Worm (Caenorhabditis elegans) whole organism, L1 larva: Measurements from ENCODE around the gene tbc-20.
"Not testable (repeated sequence)": the region's sequence is repeated elsewhere in the genome, so short reads cannot be mapped to it uniquely, and the experiment has no call there.

Experiments used
- C04F5.9 ChIP-seq: sonication (generic microtip); optimal IDR thresholded peaks from 2 replicates; lab custom pipeline; 2016; ENCODE audit warnings: missing genetic modification characterization, missing compliant biosample characterization
- C16A3.4 ChIP-seq: fragments of 150-350 bp; optimal IDR thresholded peaks from 2 replicates; lab custom pipeline; 2014; ENCODE audit warnings: missing biosample characterization, missing genetic modification characterization
- C34B4.2 ChIP-seq: sonication (generic microtip); optimal IDR thresholded peaks from 2 replicates; lab custom pipeline; 2017; ENCODE audit warnings: mild to moderate bottlenecking, missing genetic modification characterization, missing compliant biosample characterization
- aha-1 ChIP-seq: fragments of 150-350 bp; optimal IDR thresholded peaks from 2 replicates; lab custom pipeline; 2014; ENCODE audit warnings: missing biosample characterization, missing genetic modification characterization
- alr-1 ChIP-seq: fragments of 200-800 bp; sonication (Bioruptor generic); optimal IDR thresholded peaks from 2 replicates; lab custom pipeline; 2018; ENCODE audit warnings: borderline replicate concordance, mild to moderate bottlenecking, missing genetic modification characterization, missing compliant biosample characterization
- ama-1 ChIP-seq: fragments of 150-350 bp; optimal IDR thresholded peaks from 2 replicates; lab custom pipeline; 2014
- ceh-63 ChIP-seq: fragments of 200-800 bp; sonication (Bioruptor generic); optimal IDR thresholded peaks from 2 replicates; lab custom pipeline; 2018; ENCODE audit warnings: mild to moderate bottlenecking, missing genetic modification characterization, missing compliant biosample characterization
- ceh-8 ChIP-seq: fragments of 200-800 bp; sonication (Bioruptor generic); optimal IDR thresholded peaks from 2 replicates; lab custom pipeline; 2018; ENCODE audit warnings: mild to moderate bottlenecking, missing genetic modification characterization, moderate library complexity, missing compliant biosample characterization
- ceh-88 ChIP-seq: fragments of 200-800 bp; sonication (Bioruptor generic); IDR thresholded peaks from 2 replicates; pipeline ENCODE4 v1.3.6; 2022; ENCODE audit warnings: missing genetic modification characterization, missing compliant biosample characterization
- dpl-1 ChIP-seq, 3 experiments: fragments of 150-350 bp in 2 of 3; sonication (generic microtip) in 1 of 3; optimal IDR thresholded peaks; 2 replicates each; lab custom pipeline; 2014 to 2017; ENCODE audit warnings: missing biosample characterization in 3 of 3, missing genetic modification characterization in 3 of 3, missing genetic modification reagents in 3 of 3
- dsc-1 ChIP-seq: sonication (generic microtip); optimal IDR thresholded peaks from 2 replicates; lab custom pipeline; 2016; ENCODE audit warnings: mild to moderate bottlenecking, missing genetic modification characterization, missing compliant biosample characterization
- efl-1 ChIP-seq, 4 experiments: fragments of 150-350 bp; optimal IDR thresholded peaks in 3 of 4; peaks in 1 of 4; 1 replicate in 1 of 4; 2 replicates in 3 of 4; lab custom pipeline; 2014; ENCODE audit warnings: missing biosample characterization in 2 of 4, missing genetic modification characterization in 2 of 4, missing genetic modification reagents in 2 of 4
- ets-5 ChIP-seq: fragments of 200-800 bp; sonication (Bioruptor generic); IDR thresholded peaks from 2 replicates; pipeline ENCODE4 v1.3.6; 2022; ENCODE audit warnings: missing genetic modification characterization, missing compliant biosample characterization
- fkh-4 ChIP-seq: sonication (generic microtip); optimal IDR thresholded peaks from 2 replicates; lab custom pipeline; 2016; ENCODE audit warnings: missing compliant biosample characterization, missing genetic modification characterization, borderline replicate concordance
- fkh-8 ChIP-seq: sonication (generic microtip); optimal IDR thresholded peaks from 2 replicates; lab custom pipeline; 2016; ENCODE audit warnings: mild to moderate bottlenecking, missing genetic modification characterization, missing compliant biosample characterization
- hlh-17 ChIP-seq: fragments of 200-800 bp; sonication (Bioruptor generic); optimal IDR thresholded peaks from 2 replicates; lab custom pipeline; 2018; ENCODE audit warnings: missing genetic modification characterization, mild to moderate bottlenecking, missing compliant biosample characterization, moderate library complexity, borderline replicate concordance
- irx-1 ChIP-seq: sonication (generic microtip); optimal IDR thresholded peaks from 2 replicates; lab custom pipeline; 2016; ENCODE audit warnings: missing genetic modification characterization, missing compliant biosample characterization
- isw-1 ChIP-seq: fragments of 200-800 bp; sonication (Bioruptor generic); IDR thresholded peaks from 2 replicates; pipeline ENCODE4 v1.3.6; 2022; ENCODE audit warnings: missing genetic modification characterization, missing compliant biosample characterization
- lin-13 ChIP-seq: fragments of 150-350 bp; optimal IDR thresholded peaks from 2 replicates; lab custom pipeline; 2014; ENCODE audit warnings: missing biosample characterization, missing genetic modification reagents, missing genetic modification characterization
- lin-14 ChIP-seq: fragments of 200-800 bp; sonication (Bioruptor generic); optimal IDR thresholded peaks from 2 replicates; lab custom pipeline; 2018; ENCODE audit warnings: mild to moderate bottlenecking, missing genetic modification characterization, moderate library complexity, missing compliant biosample characterization
- lin-15B ChIP-seq: fragments of 150-350 bp; sonication (generic microtip); optimal IDR thresholded peaks from 3 replicates; lab custom pipeline; 2014; ENCODE audit warnings: missing biosample characterization, missing genetic modification characterization
- lin-35 ChIP-seq, 2 experiments: fragments of 150-350 bp; optimal IDR thresholded peaks; 2 replicates each; lab custom pipeline; 2014; ENCODE audit warnings: missing biosample characterization in 2 of 2, missing genetic modification characterization in 2 of 2, missing genetic modification reagents in 2 of 2
- lin-39 ChIP-seq: fragments of 150-350 bp; optimal IDR thresholded peaks from 2 replicates; lab custom pipeline; 2014; ENCODE audit warnings: missing biosample characterization, missing genetic modification reagents, missing genetic modification characterization
- lsy-2 ChIP-seq, 2 experiments: fragments of 150-350 bp; optimal IDR thresholded peaks; 2 replicates each; lab custom pipeline; 2014; ENCODE audit warnings: missing biosample characterization in 2 of 2, missing genetic modification characterization in 2 of 2
- mab-9 ChIP-seq: fragments of 200-800 bp; sonication (Bioruptor generic); IDR thresholded peaks from 2 replicates; pipeline ENCODE4 v1.3.6; 2022; ENCODE audit warnings: missing genetic modification reagents, missing genetic modification characterization, missing compliant biosample characterization
- mdl-1 ChIP-seq, 2 experiments: fragments of 150-350 bp; optimal IDR thresholded peaks; 2 replicates each; lab custom pipeline; 2014 to 2017; ENCODE audit warnings: missing biosample characterization in 2 of 2, missing genetic modification characterization in 2 of 2, inconsistent platforms in 1 of 2
- nhr-11 ChIP-seq: fragments of 150-350 bp; optimal IDR thresholded peaks from 2 replicates; lab custom pipeline; 2014; ENCODE audit warnings: missing biosample characterization, missing genetic modification characterization
- nhr-12 ChIP-seq: sonication (generic microtip); optimal IDR thresholded peaks from 2 replicates; lab custom pipeline; 2017; ENCODE audit warnings: missing biosample characterization, missing genetic modification characterization
- nhr-19 ChIP-seq: fragments of 200-800 bp; sonication (Bioruptor generic); conservative IDR thresholded peaks from 2 replicates; pipeline ENCODE4 v1.3.6; 2022; ENCODE audit warnings: missing genetic modification characterization, missing compliant biosample characterization
- nhr-71 ChIP-seq: sonication (generic microtip); optimal IDR thresholded peaks from 2 replicates; lab custom pipeline; 2016; ENCODE audit warnings: mild to moderate bottlenecking, missing genetic modification characterization, moderate library complexity, missing compliant biosample characterization
- nhr-77 ChIP-seq: fragments of 150-350 bp; optimal IDR thresholded peaks from 2 replicates; lab custom pipeline; 2014; ENCODE audit warnings: missing biosample characterization, missing genetic modification characterization
- nhr-85 ChIP-seq: sonication (generic microtip); peaks from one replicate; lab custom pipeline; 2016; ENCODE audit warnings: missing genetic modification characterization, inconsistent platforms, missing compliant biosample characterization
- nhr-90 ChIP-seq: sonication (generic microtip); optimal IDR thresholded peaks from 2 replicates; lab custom pipeline; 2016; ENCODE audit warnings: mild to moderate bottlenecking, missing genetic modification characterization, missing compliant biosample characterization; ENCODE audit not compliant: poor library complexity
- pag-3 ChIP-seq: sonication (generic microtip); optimal IDR thresholded peaks from 2 replicates; lab custom pipeline; 2017; ENCODE audit warnings: missing genetic modification characterization, mild to moderate bottlenecking, missing compliant biosample characterization, antibody characterized with exemption, borderline replicate concordance; ENCODE audit not compliant: insufficient read depth
- rnt-1 ChIP-seq: sonication (generic microtip); optimal IDR thresholded peaks from 2 replicates; lab custom pipeline; 2016; ENCODE audit warnings: mild to moderate bottlenecking, missing genetic modification characterization, moderate library complexity, missing compliant biosample characterization
- skn-1 ChIP-seq: fragments of 150-350 bp; optimal IDR thresholded peaks from 2 replicates; lab custom pipeline; 2014; ENCODE audit warnings: missing biosample characterization, missing genetic modification characterization
- snpc-4 ChIP-seq: fragments of 150-350 bp; optimal IDR thresholded peaks from 2 replicates; lab custom pipeline; 2014; ENCODE audit warnings: missing biosample characterization, missing genetic modification characterization
- snu-23 ChIP-seq: sonication (generic microtip); optimal IDR thresholded peaks from 2 replicates; lab custom pipeline; 2016; ENCODE audit warnings: missing genetic modification characterization, missing compliant biosample characterization
- sox-4 ChIP-seq: sonication (generic microtip); optimal IDR thresholded peaks from 2 replicates; lab custom pipeline; 2016; ENCODE audit warnings: missing genetic modification characterization, missing compliant biosample characterization
- sup-37 ChIP-seq: fragments of 200-800 bp; sonication (Bioruptor generic); optimal IDR thresholded peaks from 2 replicates; lab custom pipeline; 2018; ENCODE audit warnings: mild to moderate bottlenecking, missing genetic modification characterization, missing compliant biosample characterization
- swsn-7 ChIP-seq: sonication (generic microtip); optimal IDR thresholded peaks from 2 replicates; lab custom pipeline; 2016; ENCODE audit warnings: missing genetic modification characterization, missing compliant biosample characterization
- tlp-1 ChIP-seq: fragments of 150-350 bp; optimal IDR thresholded peaks from 2 replicates; lab custom pipeline; 2014; ENCODE audit warnings: missing biosample characterization, missing genetic modification characterization
- unc-130 ChIP-seq: fragments of 150-350 bp; optimal IDR thresholded peaks from 2 replicates; lab custom pipeline; 2017; ENCODE audit warnings: missing biosample characterization, missing genetic modification characterization, inconsistent platforms
- unc-62 ChIP-seq: fragments of 150-350 bp; optimal IDR thresholded peaks from 2 replicates; lab custom pipeline; 2014; ENCODE audit warnings: missing biosample characterization, missing genetic modification reagents, missing genetic modification characterization
- unc-86 ChIP-seq: sonication (generic microtip); optimal IDR thresholded peaks from 2 replicates; lab custom pipeline; 2016; ENCODE audit warnings: missing genetic modification characterization, missing compliant biosample characterization
- vab-15 ChIP-seq: sonication (generic microtip); optimal IDR thresholded peaks from 2 replicates; lab custom pipeline; 2017; ENCODE audit warnings: missing genotype, mild to moderate bottlenecking, missing genetic modification characterization, missing compliant biosample characterization
- xbp-1 ChIP-seq: sonication (generic microtip); optimal IDR thresholded peaks from 2 replicates; lab custom pipeline; 2016; ENCODE audit warnings: missing genetic modification characterization, missing compliant biosample characterization
- zip-4 ChIP-seq: fragments of 200-800 bp; sonication (Bioruptor generic); optimal IDR thresholded peaks from 2 replicates; lab custom pipeline; 2018; ENCODE audit warnings: mild to moderate bottlenecking, missing genetic modification characterization, moderate library complexity, missing compliant biosample characterization
- ztf-11 ChIP-seq, 2 experiments: sonication (generic microtip); optimal IDR thresholded peaks; 2 replicates each; lab custom pipeline; 2016 to 2017; ENCODE audit warnings: missing genetic modification characterization in 2 of 2, missing biosample characterization in 1 of 2, missing compliant biosample characterization in 1 of 2

tbc-20 gene

ce11 chrII:14802527-14802926 is 4.3 kb downstream of the tbc-20 start:
- peak in 1 of 2 experiments; percentile 18 for TF ChIP-seq lin-35 (GFP tag; optimal IDR thresholded peaks at IDR 0.05; lab: Kevin White, UChicago)
- TF ChIP-seq nhr-90 = peak; percentile 32
- peak; percentile 23; the same call in 1 of the 2 replicates for TF ChIP-seq nhr-19 (GFP tag; lab: Robert Waterston, UW)
- peak; percentile 36 for TF ChIP-seq snu-23
- TF ChIP-seq efl-1 (optimal IDR thresholded peaks at IDR 0.05; lab: Kevin White, UChicago) = peak in 1 of 2 experiments; percentile 0
- TF ChIP-seq efl-1 (GFP tag; optimal IDR thresholded peaks at IDR 0.05 in 1 of 2; lab: Kevin White, UChicago) = not testable (repeated sequence)
- TF ChIP-seq nhr-85 (tag; lab: Kevin White, UChicago) = peak; percentile 13
- TF ChIP-seq snpc-4 (tag; lab: Kevin White, UChicago) = peak; percentile 17

ce11 chrII:14804259-14804899 is 6.1 kb downstream of the tbc-20 start, which contains the start of gene W01D2.3:
W01D2.3 (minus strand) TSS chrII:14804309.
- TF ChIP-seq unc-62 (GFP tag; lab: Kevin White, UChicago) = no peak
- peak; percentile 25 for TF ChIP-seq C34B4.2 (tag; lab: Kevin White, UChicago)
- TF ChIP-seq skn-1 (tag; lab: Kevin White, UChicago) = peak; percentile 61
- peak; percentile 54 for TF ChIP-seq isw-1 (GFP tag; lab: Robert Waterston, UW)
- peak; percentile 84 for TF ChIP-seq swsn-7 (tag; lab: Kevin White, UChicago)
- no peak for TF ChIP-seq alr-1
- peak; percentile 73 for TF ChIP-seq lin-14 (GFP tag; lab: Kevin White, UChicago)
- TF ChIP-seq sup-37 (GFP tag; lab: Kevin White, UChicago) = peak; percentile 59
- TF ChIP-seq vab-15 (tag; lab: Kevin White, UChicago) = peak; percentile 47
- no peak for TF ChIP-seq fkh-8
- no peak for TF ChIP-seq ama-1
- TF ChIP-seq nhr-11 = no peak
- peak; percentile 85 for TF ChIP-seq nhr-71 (tag; lab: Kevin White, UChicago)
- TF ChIP-seq fkh-4 (tag; lab: Kevin White, UChicago) = no peak
- no peak for TF ChIP-seq hlh-17
- TF ChIP-seq sox-4 (tag; lab: Kevin White, UChicago) = peak; percentile 24
- peak; percentile 70 for TF ChIP-seq unc-86
- no peak for TF ChIP-seq ceh-63
- no peak for TF ChIP-seq unc-130 (tag; lab: Kevin White, UChicago)
- no peak for TF ChIP-seq pag-3 (tag; lab: Kevin White, UChicago)
- TF ChIP-seq C04F5.9 (tag; lab: Kevin White, UChicago) = no peak
- peak; percentile 62 to 65 for TF ChIP-seq lsy-2 (tag; optimal IDR thresholded peaks at IDR 0.05; lab: Kevin White, UChicago)
- TF ChIP-seq nhr-12 (tag; lab: Kevin White, UChicago) = no peak
- 0 out of 2 replicates have a peak, but pooled peaks have one; percentile 50 for TF ChIP-seq mab-9 (GFP tag; lab: Robert Waterston, UW)
- TF ChIP-seq mdl-1 (tag; optimal IDR thresholded peaks at IDR 0.05; lab: Kevin White, UChicago) = peak in 1 of 2 experiments; percentile 55
- peak; percentile 69 for TF ChIP-seq xbp-1
- no peak for TF ChIP-seq tlp-1 (tag; lab: Kevin White, UChicago)
- peak; percentile 28 for TF ChIP-seq lin-13 (GFP tag; lab: Kevin White, UChicago)
- peak; percentile 42 to 56 (median 54) for TF ChIP-seq dpl-1 (GFP tag; optimal IDR thresholded peaks at IDR 0.05; lab: Kevin White, UChicago)
- peak; percentile 54; the same call in 1 of the 2 replicates for TF ChIP-seq ceh-88
- peak; percentile 71 for TF ChIP-seq rnt-1 (tag; lab: Kevin White, UChicago)
- TF ChIP-seq irx-1 (tag; lab: Kevin White, UChicago) = peak; percentile 74
- TF ChIP-seq zip-4 (GFP tag; lab: Kevin White, UChicago) = peak; percentile 77
- TF ChIP-seq ceh-8 (GFP tag; lab: Kevin White, UChicago) = peak; percentile 64
- peak; percentile 47 for TF ChIP-seq C16A3.4 (tag; lab: Kevin White, UChicago)
- peak; percentile 21 to 80 for TF ChIP-seq ztf-11 (tag; optimal IDR thresholded peaks at IDR 0.05; lab: Kevin White, UChicago)
- peak; percentile 10 for TF ChIP-seq lin-15B (tag; lab: Kevin White, UChicago)
- TF ChIP-seq ets-5 (GFP tag; lab: Robert Waterston, UW) = no peak
- no peak for TF ChIP-seq aha-1 (tag; lab: Kevin White, UChicago)
- TF ChIP-seq dsc-1 (tag; lab: Kevin White, UChicago) = peak; percentile 86
- TF ChIP-seq nhr-77 = peak; percentile 55
- no peak for TF ChIP-seq lin-39 (tag; lab: Kevin White, UChicago)
